Worm (Caenorhabditis elegans): ENCODE data around the gene Y41D4B.24.

The Y41D4B.24 gene

DNA sequence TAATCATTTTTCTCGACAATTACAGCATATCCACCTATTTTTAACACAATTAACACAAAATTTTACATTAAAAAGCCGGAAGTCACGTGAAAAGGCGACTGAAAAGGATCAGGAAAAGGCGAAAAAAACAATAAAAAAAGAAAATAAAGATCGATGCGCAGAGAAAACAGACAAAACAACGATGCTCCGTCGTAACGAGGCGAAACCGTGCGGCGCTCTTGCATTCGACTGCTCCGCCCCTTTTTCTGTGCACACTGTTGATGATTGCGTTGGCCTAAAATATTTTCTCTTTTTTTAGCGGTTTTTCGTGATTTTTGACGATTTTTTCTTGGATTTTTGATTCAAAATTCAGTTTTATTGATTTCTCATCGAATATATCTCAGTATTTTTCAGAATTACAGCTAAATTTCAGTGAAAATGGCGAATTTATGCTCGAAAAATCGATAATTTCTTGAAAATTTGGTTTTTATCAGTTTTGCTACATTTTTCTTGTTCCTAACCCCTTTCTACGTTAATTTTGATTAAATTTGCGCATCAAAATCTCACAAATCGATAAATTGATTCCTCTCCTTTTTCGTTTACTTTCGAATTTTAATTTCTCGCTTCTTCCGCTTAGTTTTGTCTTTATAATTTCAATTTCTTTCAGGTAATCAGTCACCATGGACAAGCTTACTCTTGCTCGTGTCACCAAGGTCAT, 22.8 kb downstream of the Y41D4B.24 start, which contains the start of gene rps-28 (continued):
- TF ChIP-seq syd-9 (tag; optimal IDR thresholded peaks at IDR 0.05) (peak; percentile 80), ceh-30 (tag; optimal IDR thresholded peaks at IDR 0.05) (peak; percentile 97), elt-2 (tag; optimal IDR thresholded peaks at IDR 0.05) (peak; percentile 97), rnt-1 (tag; optimal IDR thresholded peaks at IDR 0.05) (peak; percentile 97), nhr-11 (tag; optimal IDR thresholded peaks at IDR 0.05) (peak; percentile 56), K09A11.1 (tag; optimal IDR thresholded peaks at IDR 0.05; ENCODE audit: insufficient read depth) (peak; percentile 94), sdc-2 (tag; optimal IDR thresholded peaks at IDR 0.05) (peak; percentile 50), ceh-31 (tag; optimal IDR thresholded peaks at IDR 0.05) (peak; percentile 95), ama-1 (optimal IDR thresholded peaks at IDR 0.05) (no peak), ceh-2 (tag; optimal IDR thresholded peaks at IDR 0.05) (peak; percentile 76), zip-5 (tag; optimal IDR thresholded peaks at IDR 0.05) (peak; percentile 77), pha-4 (tag; optimal IDR thresholded peaks at IDR 0.05) (no peak), ztf-16 (tag; optimal IDR thresholded peaks at IDR 0.05) (peak; percentile 91), hlh-13 (GFP tag; optimal IDR thresholded peaks at IDR 0.05) (peak; percentile 39), unc-3 (GFP tag; conservative IDR thresholded peaks at IDR 0.05) (peak; percentile 79), unc-3 (tag; optimal IDR thresholded peaks at IDR 0.05) (peak; percentile 90), dve-1 (tag; optimal IDR thresholded peaks at IDR 0.05) (peak; percentile 92), C38D4.7 (GFP tag; optimal IDR thresholded peaks at IDR 0.05) (peak; percentile 60), elt-4 (tag; optimal IDR thresholded peaks at IDR 0.05) (no peak), fkh-6 (tag; optimal IDR thresholded peaks at IDR 0.05) (peak; percentile 78), ref-2 (tag; optimal IDR thresholded peaks at IDR 0.05) (peak; percentile 95), ttx-3 (tag; optimal IDR thresholded peaks at IDR 0.05) (peak; percentile 85), ceh-18 (tag; optimal IDR thresholded peaks at IDR 0.05) (peak; percentile 98), pros-1 (tag; optimal IDR thresholded peaks at IDR 0.05) (peak; percentile 44), pqm-1 (tag; optimal IDR thresholded peaks at IDR 0.05) (peak; percentile 12), dmd-4 (tag; optimal IDR thresholded peaks at IDR 0.05; ENCODE audit: borderline replicate concordance) (no peak), ceh-14 (tag; optimal IDR thresholded peaks at IDR 0.05) (peak; percentile 97), tbx-2 (tag; optimal IDR thresholded peaks at IDR 0.05) (peak; percentile 98), K02D7.2 (tag; optimal IDR thresholded peaks at IDR 0.05) (peak; percentile 61), C08G9.2 (tag; optimal IDR thresholded peaks at IDR 0.05) (peak; percentile 77), unc-55 (GFP tag; optimal IDR thresholded peaks at IDR 0.05) (peak; percentile 79), pha-2 (tag; optimal IDR thresholded peaks at IDR 0.05) (peak; percentile 80), Y22D7AL.16 (tag; optimal IDR thresholded peaks at IDR 0.05) (peak; percentile 73), che-1 (tag; optimal IDR thresholded peaks at IDR 0.05) (peak; percentile 69), F13H6.1 (tag; optimal IDR thresholded peaks at IDR 0.05) (peak; percentile 84), ets-4 (tag; optimal IDR thresholded peaks at IDR 0.05) (peak; percentile 82), ceh-34 (tag; optimal IDR thresholded peaks at IDR 0.05) (peak; percentile 96), hlh-6 (tag; optimal IDR thresholded peaks at IDR 0.05) (peak; percentile 42), nfya-1 (tag; optimal IDR thresholded peaks at IDR 0.05) (peak; percentile 99)

DNA sequence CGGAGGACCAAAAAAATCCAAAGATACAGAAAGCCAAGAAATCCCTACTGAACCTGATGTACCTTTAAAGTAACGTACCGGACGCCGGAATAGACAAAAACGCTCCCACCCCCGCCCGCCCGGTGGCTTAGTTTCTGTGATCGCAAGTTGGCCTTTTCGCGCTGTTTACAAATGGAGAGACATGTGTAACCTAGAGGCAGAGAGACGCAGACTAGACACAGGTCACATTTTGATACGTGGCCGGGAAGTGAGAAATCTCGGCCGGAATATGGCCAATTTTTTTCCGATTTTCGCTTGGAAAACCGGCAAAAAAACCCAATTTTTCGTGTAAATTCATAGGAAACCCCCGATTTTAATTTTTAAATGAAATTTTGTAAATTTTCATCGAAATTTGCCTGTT, 24.9 kb downstream of the Y41D4B.24 start:
- TF ChIP-seq hlh-30 (tag; optimal IDR thresholded peaks at IDR 0.05; ENCODE audit: insufficient read depth), result peak; percentile 36
- peak; percentile 16 for TF ChIP-seq ceh-19 (GFP tag; optimal IDR thresholded peaks at IDR 0.05)
- TF ChIP-seq hlh-15 (tag; optimal IDR thresholded peaks at IDR 0.05), result no peak

Data from whole organism, late embryonic.